Fruit fly (Drosophila melanogaster) whole organism, embryonic: ENCODE results near the gene CG3448.

ENCODE experiments used
- Aef1 ChIP-seq: fragments of 200-800 bp; sonication (Bioruptor generic); IDR thresholded peaks from 3 replicates; pipeline ENCODE4 v1.3.6; 2022; ENCODE audit warnings: missing biosample characterization, missing genetic modification characterization
- Atf6 ChIP-seq: fragments of 200-800 bp; sonication (Bioruptor generic); IDR thresholded peaks from 2 replicates; pipeline ENCODE4 v1.3.6; 2022; ENCODE audit warnings: missing biosample characterization, missing genetic modification characterization
- Bgb ChIP-seq: fragments of 200-800 bp; sonication (Bioruptor generic); IDR thresholded peaks from 2 replicates; pipeline ENCODE4 v1.3.6; 2022; ENCODE audit warnings: missing biosample characterization, missing genetic modification characterization; ENCODE audit not compliant: partially characterized antibody
- Bteb2 ChIP-seq: fragments of 200-800 bp; sonication (Bioruptor generic); optimal IDR thresholded peaks from 2 replicates; lab custom pipeline; 2016; ENCODE audit warnings: missing biosample characterization, missing genetic modification characterization
- CG10267 ChIP-seq: fragments of 200-800 bp; sonication (Bioruptor generic); optimal IDR thresholded peaks from 2 replicates; lab custom pipeline; 2018; ENCODE audit warnings: missing biosample characterization, mild to moderate bottlenecking, missing genetic modification characterization, moderate library complexity
- CG10321 ChIP-seq: fragments of 200-800 bp; sonication (Bioruptor generic); IDR thresholded peaks from 2 replicates; pipeline ENCODE4 v1.3.6; 2022; ENCODE audit warnings: missing biosample characterization, missing genetic modification characterization
- CG11456 ChIP-seq: fragments of 200-800 bp; sonication (Bioruptor generic); IDR thresholded peaks from 3 replicates; pipeline ENCODE4 v1.3.6; 2022; ENCODE audit warnings: missing biosample characterization, missing genetic modification characterization
- CG11723 ChIP-seq: fragments of 200-800 bp; sonication (Bioruptor generic); optimal IDR thresholded peaks from 2 replicates; lab custom pipeline; 2017; ENCODE audit warnings: missing biosample characterization, mild to moderate bottlenecking, missing genetic modification characterization
- CG12104 ChIP-seq: fragments of 200-800 bp; sonication (Bioruptor generic); optimal IDR thresholded peaks from 3 replicates; lab custom pipeline; 2016; ENCODE audit warnings: missing biosample characterization, missing genetic modification characterization
- CG12769 ChIP-seq: fragments of 200-800 bp; sonication (Bioruptor generic); optimal IDR thresholded peaks from 2 replicates; lab custom pipeline; 2019; ENCODE audit warnings: missing biosample characterization, mild to moderate bottlenecking, missing genetic modification characterization, moderate library complexity
- CG13775 ChIP-seq: fragments of 200-800 bp; sonication (Bioruptor generic); optimal IDR thresholded peaks from 3 replicates; lab custom pipeline; 2017; ENCODE audit warnings: missing biosample characterization, mild to moderate bottlenecking, missing genetic modification characterization
- CG17359 ChIP-seq: fragments of 200-800 bp; sonication (Bioruptor generic); optimal IDR thresholded peaks from 3 replicates; lab custom pipeline; 2018; ENCODE audit warnings: missing biosample characterization, mild to moderate bottlenecking, missing genetic modification characterization, moderate library complexity
- CG2678 ChIP-seq: fragments of 200-800 bp; sonication (Bioruptor generic); optimal IDR thresholded peaks from 3 replicates; lab custom pipeline; 2019; ENCODE audit warnings: missing biosample characterization, mild to moderate bottlenecking, missing genetic modification characterization, moderate library complexity
- CG2712 ChIP-seq: fragments of 200-800 bp; optimal IDR thresholded peaks from 3 replicates; lab custom pipeline; 2019; ENCODE audit warnings: missing biosample characterization, mild to moderate bottlenecking, missing genetic modification characterization, moderate library complexity
- CG5245 ChIP-seq: fragments of 200-800 bp; sonication (Bioruptor generic); optimal IDR thresholded peaks from 3 replicates; lab custom pipeline; 2016; ENCODE audit warnings: missing biosample characterization, missing genetic modification characterization
- CG7556 ChIP-seq: fragments of 200-800 bp; sonication (Bioruptor generic); optimal IDR thresholded peaks from 2 replicates; lab custom pipeline; 2017; ENCODE audit warnings: missing biosample characterization, mild to moderate bottlenecking, missing genetic modification characterization
- CG7745 ChIP-seq: fragments of 200-800 bp; sonication (Bioruptor generic); optimal IDR thresholded peaks from 2 replicates; lab custom pipeline; 2018; ENCODE audit warnings: missing biosample characterization, mild to moderate bottlenecking, missing genetic modification characterization, moderate library complexity
- CG8089 ChIP-seq: fragments of 200-800 bp; sonication (Bioruptor generic); optimal IDR thresholded peaks from 3 replicates; lab custom pipeline; 2016; ENCODE audit warnings: missing biosample characterization, missing genetic modification characterization
- CG8359 ChIP-seq: fragments of 200-800 bp; sonication (Bioruptor generic); optimal IDR thresholded peaks from 2 replicates; lab custom pipeline; 2017; ENCODE audit warnings: missing biosample characterization, mild to moderate bottlenecking, missing genetic modification characterization, borderline replicate concordance
- CG8388 ChIP-seq: fragments of 200-800 bp; sonication (Bioruptor generic); optimal IDR thresholded peaks from 2 replicates; lab custom pipeline; 2019; ENCODE audit warnings: missing biosample characterization, mild to moderate bottlenecking, missing genetic modification characterization, moderate library complexity
- CG8924 ChIP-seq: fragments of 200-800 bp; optimal IDR thresholded peaks from 3 replicates; lab custom pipeline; 2019; ENCODE audit warnings: missing biosample characterization, mild to moderate bottlenecking, missing genetic modification characterization, moderate library complexity
- Gsc ChIP-seq: fragments of 200-800 bp; sonication (Bioruptor generic); IDR thresholded peaks from 2 replicates; pipeline ENCODE4 v1.3.6; 2022; ENCODE audit warnings: missing biosample characterization, missing genetic modification characterization
- HLH3B ChIP-seq: fragments of 200-800 bp; sonication (Bioruptor generic); IDR thresholded peaks from 2 replicates; pipeline ENCODE4 v1.3.6; 2022; ENCODE audit warnings: missing biosample characterization, missing genetic modification characterization
- HLH54F ChIP-seq: fragments of 200-800 bp; sonication (Bioruptor generic); optimal IDR thresholded peaks from 3 replicates; lab custom pipeline; 2016; ENCODE audit warnings: missing biosample characterization, missing genetic modification characterization
- NC2α ChIP-seq: fragments of 200-800 bp; sonication (Bioruptor generic); optimal IDR thresholded peaks from 2 replicates; lab custom pipeline; 2016; ENCODE audit warnings: missing biosample characterization, missing genetic modification characterization
- Oli ChIP-seq: fragments of 200-800 bp; sonication (Bioruptor generic); optimal IDR thresholded peaks from 2 replicates; lab custom pipeline; 2018; ENCODE audit warnings: missing biosample characterization, mild to moderate bottlenecking, missing genetic modification characterization, moderate library complexity
- Opbp ChIP-seq: fragments of 200-800 bp; sonication (Bioruptor generic); IDR thresholded peaks from 3 replicates; pipeline ENCODE4 v1.3.6; 2022; ENCODE audit warnings: missing biosample characterization, missing genetic modification characterization; ENCODE audit not compliant: partially characterized antibody
- Optix ChIP-seq: fragments of 200-800 bp; sonication (Bioruptor generic); IDR thresholded peaks from 3 replicates; pipeline ENCODE4 v1.3.6; 2022; ENCODE audit warnings: missing biosample characterization, missing genetic modification characterization
- Sox100B ChIP-seq: fragments of 200-800 bp; sonication (Bioruptor generic); optimal IDR thresholded peaks from 3 replicates; lab custom pipeline; 2018; ENCODE audit warnings: missing biosample characterization, mild to moderate bottlenecking, missing genetic modification characterization
- Taf1 ChIP-seq: fragments of 200-800 bp; sonication (Bioruptor generic); IDR thresholded peaks from 2 replicates; pipeline ENCODE4 v1.3.6; 2022; ENCODE audit warnings: missing biosample characterization, missing genetic modification characterization
- ac ChIP-seq: fragments of 200-800 bp; sonication (Bioruptor generic); optimal IDR thresholded peaks from 3 replicates; lab custom pipeline; 2017; ENCODE audit warnings: missing biosample characterization, mild to moderate bottlenecking, missing genetic modification characterization
- ara ChIP-seq: fragments of 200-800 bp; sonication (Bioruptor generic); IDR thresholded peaks from 2 replicates; pipeline ENCODE4 v1.3.6; 2022; ENCODE audit warnings: missing biosample characterization, missing genetic modification characterization
- ato ChIP-seq: fragments of 200-800 bp; sonication (Bioruptor generic); IDR thresholded peaks from 2 replicates; pipeline ENCODE4 v1.3.6; 2022; ENCODE audit warnings: missing biosample characterization, missing genetic modification characterization; ENCODE audit not compliant: partially characterized antibody
- ci ChIP-seq: fragments of 200-800 bp; sonication (Bioruptor generic); IDR thresholded peaks from 3 replicates; pipeline ENCODE4 v1.3.6; 2022; ENCODE audit warnings: missing biosample characterization, missing genetic modification characterization
- corto ChIP-seq: fragments of 200-800 bp; sonication (Bioruptor generic); optimal IDR thresholded peaks from 2 replicates; lab custom pipeline; 2016; ENCODE audit warnings: missing biosample characterization, mild to moderate bottlenecking, missing genetic modification characterization, moderate library complexity
- esg ChIP-seq: fragments of 200-800 bp; sonication (Bioruptor generic); conservative IDR thresholded peaks from 2 replicates; pipeline ENCODE4 v1.3.6; 2022; ENCODE audit warnings: missing biosample characterization, missing genetic modification characterization
- gem ChIP-seq: fragments of 200-800 bp; sonication (Bioruptor generic); optimal IDR thresholded peaks from 2 replicates; lab custom pipeline; 2019; ENCODE audit warnings: missing biosample characterization, mild to moderate bottlenecking, missing genetic modification characterization, moderate library complexity
- gfzf ChIP-seq: fragments of 200-800 bp; sonication (Bioruptor generic); optimal IDR thresholded peaks from 2 replicates; lab custom pipeline; 2016; ENCODE audit warnings: missing biosample characterization, mild to moderate bottlenecking, missing genetic modification characterization, moderate library complexity
- grau ChIP-seq: fragments of 200-800 bp; optimal IDR thresholded peaks from 3 replicates; lab custom pipeline; 2019; ENCODE audit warnings: missing biosample characterization, mild to moderate bottlenecking, missing genetic modification characterization, moderate library complexity
- gt ChIP-seq: fragments of 200-800 bp; sonication (Bioruptor generic); IDR thresholded peaks from 2 replicates; pipeline ENCODE4 v1.3.6; 2022; ENCODE audit warnings: missing biosample characterization, missing genetic modification characterization
- klu ChIP-seq: fragments of 200-800 bp; sonication (Bioruptor generic); IDR thresholded peaks from 2 replicates; pipeline ENCODE4 v1.3.6; 2022; ENCODE audit warnings: missing biosample characterization, missing genetic modification characterization
- lmd ChIP-seq: fragments of 200-800 bp; sonication (Bioruptor generic); IDR thresholded peaks from 2 replicates; pipeline ENCODE4 v1.3.6; 2022; ENCODE audit warnings: missing biosample characterization, missing genetic modification characterization
- odd ChIP-seq: fragments of 200-800 bp; sonication (Bioruptor generic); optimal IDR thresholded peaks from 2 replicates; lab custom pipeline; 2017; ENCODE audit warnings: missing biosample characterization, mild to moderate bottlenecking, missing genetic modification characterization
- p53 ChIP-seq: fragments of 200-800 bp; sonication (Bioruptor generic); optimal IDR thresholded peaks from 2 replicates; lab custom pipeline; 2016; ENCODE audit warnings: missing biosample characterization, missing genetic modification characterization
- row ChIP-seq: fragments of 200-800 bp; sonication (Bioruptor generic); IDR thresholded peaks from 3 replicates; pipeline ENCODE4 v1.3.6; 2022; ENCODE audit warnings: missing biosample characterization, missing genetic modification characterization
- salm ChIP-seq: fragments of 200-800 bp; sonication (Bioruptor generic); optimal IDR thresholded peaks from 2 replicates; lab custom pipeline; 2018; ENCODE audit warnings: missing biosample characterization, mild to moderate bottlenecking, missing genetic modification characterization
- sob ChIP-seq: fragments of 200-800 bp; sonication (Bioruptor generic); IDR thresholded peaks from 2 replicates; pipeline ENCODE4 v1.3.6; 2022; ENCODE audit warnings: missing biosample characterization, missing genetic modification characterization
- sr ChIP-seq: fragments of 200-800 bp; sonication (Bioruptor generic); IDR thresholded peaks from 3 replicates; pipeline ENCODE4 v1.3.6; 2022; ENCODE audit warnings: missing biosample characterization, missing genetic modification characterization
- tgo ChIP-seq: fragments of 200-800 bp; sonication (Bioruptor generic); IDR thresholded peaks from 3 replicates; pipeline ENCODE4 v1.3.6; 2022; ENCODE audit warnings: missing biosample characterization, missing genetic modification characterization
- wek ChIP-seq: fragments of 200-800 bp; sonication (Bioruptor generic); optimal IDR thresholded peaks from 3 replicates; lab custom pipeline; 2018; ENCODE audit warnings: missing biosample characterization, mild to moderate bottlenecking, missing genetic modification characterization, moderate library complexity

Gene CG3448

dm6 chr3L:9426656-9427294, 24.6 kb downstream of the CG3448 start, which contains the start of the genes Atat and Shc (continued):
- TF ChIP-seq CG8388 (GFP tag; lab: Kevin White, UChicago) (peak; percentile 94), NC2α (peak; percentile 98), odd (GFP tag; lab: Kevin White, UChicago) (peak; percentile 88), Bgb (GFP tag; lab: Robert Waterston, UW) (peak; percentile 89), gt (GFP tag; lab: Robert Waterston, UW) (peak; percentile 99), tgo (GFP tag; lab: Robert Waterston, UW) (peak; percentile 100), Bteb2 (GFP tag; lab: Kevin White, UChicago) (peak; percentile 99), gfzf (peak; percentile 89), ci (peak; percentile 99), Aef1 (GFP tag; lab: Robert Waterston, UW) (peak; percentile 100), CG7745 (peak; percentile 47), ara (GFP tag; lab: Robert Waterston, UW) (peak; percentile 99), Gsc (GFP tag; lab: Robert Waterston, UW) (peak; percentile 99), CG10321 (peak; percentile 87), CG2678 (tag; lab: Kevin White, UChicago) (peak; percentile 98), sr (GFP tag; lab: Robert Waterston, UW) (peak; percentile 95), CG17359 (tag; lab: Kevin White, UChicago) (peak; percentile 98), grau (tag; lab: Kevin White, UChicago) (peak; percentile 98), CG2712 (tag; lab: Kevin White, UChicago) (peak; percentile 98), wek (GFP tag; lab: Kevin White, UChicago) (peak; percentile 83), CG10267 (tag; lab: Kevin White, UChicago) (peak; percentile 92), sob (GFP tag; lab: Robert Waterston, UW) (peak; percentile 100), CG7556 (GFP tag; lab: Kevin White, UChicago) (peak; percentile 96), CG13775 (GFP tag; lab: Kevin White, UChicago) (peak; percentile 99), lmd (GFP tag; lab: Robert Waterston, UW) (peak; percentile 100), Optix (peak; percentile 99), row (GFP tag; lab: Robert Waterston, UW) (peak; percentile 100), CG12769 (tag; lab: Kevin White, UChicago) (peak; percentile 100), CG11723 (GFP tag; lab: Kevin White, UChicago) (peak; percentile 97), gem (tag; lab: Kevin White, UChicago) (peak; percentile 99), HLH3B (GFP tag; lab: Robert Waterston, UW) (peak; percentile 100), Sox100B (GFP tag; lab: Kevin White, UChicago) (peak; percentile 90), Atf6 (peak; percentile 99), CG11456 (GFP tag; lab: Robert Waterston, UW) (peak; percentile 100), CG8089 (GFP tag; lab: Kevin White, UChicago) (peak; percentile 99), CG5245 (peak; percentile 99), Opbp (GFP tag; lab: Robert Waterston, UW) (peak; percentile 89), CG8359 (GFP tag; lab: Kevin White, UChicago) (peak; percentile 90), ac (peak; percentile 92), HLH54F (GFP tag; lab: Kevin White, UChicago) (peak; percentile 100), p53 (peak; percentile 99), CG8924 (peak; percentile 98), Oli (tag; lab: Kevin White, UChicago) (peak; percentile 98), CG12104 (peak; percentile 98), corto (GFP tag; lab: Kevin White, UChicago) (peak; percentile 89), klu (GFP tag; lab: Robert Waterston, UW) (peak; percentile 100), Taf1 (GFP tag; lab: Robert Waterston, UW) (peak; percentile 99), esg (GFP tag; lab: Robert Waterston, UW) (peak; percentile 100), salm (tag; lab: Kevin White, UChicago) (peak; percentile 93), ato (GFP tag; lab: Robert Waterston, UW) (peak; percentile 59; the same call in 1 of the 2 replicates)
